Worm (Caenorhabditis elegans): ENCODE measurements around the gene srd-5.
A peak's percentile ranks its signal among the peaks of the same experiment; 100 is the strongest.

srd-5 gene

ce11 chrIV:5660239-5660638, 14.1 kb downstream of the srd-5 start, which contains the start of gene skn-1:
Gene skn-1 (minus strand): TSS chrIV:5660384.
- TF ChIP-seq lsy-12 (tag; optimal IDR thresholded peaks at IDR 0.05) = peak; percentile 14
- TF ChIP-seq nhr-12 (tag; optimal IDR thresholded peaks at IDR 0.05) = no peak

- peak; percentile 21 for TF ChIP-seq nfya-1 (tag; optimal IDR thresholded peaks at IDR 0.05; ENCODE audit: insufficient read depth)
- TF ChIP-seq jun-1 (tag; optimal IDR thresholded peaks at IDR 0.05) = peak; percentile 58
- peak; percentile 86 for TF ChIP-seq elt-2 (tag; optimal IDR thresholded peaks at IDR 0.05)
- TF ChIP-seq pha-4 (tag; optimal IDR thresholded peaks at IDR 0.05) = peak; percentile 71
- TF ChIP-seq aly-2 (tag; optimal IDR thresholded peaks at IDR 0.05) = no peak
- no peak for TF ChIP-seq eor-1 (tag; optimal IDR thresholded peaks at IDR 0.05)
- peak; percentile 95 for TF ChIP-seq pqm-1 (tag; optimal IDR thresholded peaks at IDR 0.05)
Measured at ce11 chrIV:5659461-5659860, 14.9 kb downstream of the srd-5 start.

ce11 chrIV:5658897-5659296, 15.4 kb downstream of the srd-5 start:
- TF ChIP-seq fkh-10 (GFP tag; optimal IDR thresholded peaks at IDR 0.05) (no peak), pqm-1 (tag; optimal IDR thresholded peaks at IDR 0.05) (peak; percentile 88), eor-1 (tag; optimal IDR thresholded peaks at IDR 0.05) (no peak), egl-5 (tag; optimal IDR thresholded peaks at IDR 0.05) (no peak), nhr-12 (tag; optimal IDR thresholded peaks at IDR 0.05) (no peak), elt-2 (tag; optimal IDR thresholded peaks at IDR 0.05) (peak; percentile 68), unc-62 (GFP tag; optimal IDR thresholded peaks at IDR 0.05) (no peak), nhr-11 (tag; optimal IDR thresholded peaks at IDR 0.05) (no peak)

DNA sequence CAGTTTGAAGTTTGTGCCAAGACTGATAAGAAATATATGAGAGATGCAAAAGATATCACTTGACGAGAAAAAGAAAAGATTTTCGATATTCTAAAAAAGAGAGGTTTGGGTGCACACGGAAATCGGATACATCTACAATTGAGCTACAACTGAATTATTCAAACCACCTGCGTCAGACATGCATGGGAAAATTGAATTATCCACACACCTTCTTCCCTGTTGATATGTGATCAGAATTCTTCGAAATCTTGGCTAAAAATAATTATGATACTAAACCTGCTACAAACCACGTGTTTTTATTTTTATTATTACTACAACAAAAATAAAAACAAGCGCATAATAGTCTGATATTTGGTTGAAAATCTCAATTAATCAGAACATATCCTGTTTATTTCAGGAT, 16.1 kb downstream of the srd-5 start:
- peak; percentile 52 for TF ChIP-seq elt-2 (tag; optimal IDR thresholded peaks at IDR 0.05)
- TF ChIP-seq ZK546.5 (tag; optimal IDR thresholded peaks at IDR 0.05) = no peak

DNA sequence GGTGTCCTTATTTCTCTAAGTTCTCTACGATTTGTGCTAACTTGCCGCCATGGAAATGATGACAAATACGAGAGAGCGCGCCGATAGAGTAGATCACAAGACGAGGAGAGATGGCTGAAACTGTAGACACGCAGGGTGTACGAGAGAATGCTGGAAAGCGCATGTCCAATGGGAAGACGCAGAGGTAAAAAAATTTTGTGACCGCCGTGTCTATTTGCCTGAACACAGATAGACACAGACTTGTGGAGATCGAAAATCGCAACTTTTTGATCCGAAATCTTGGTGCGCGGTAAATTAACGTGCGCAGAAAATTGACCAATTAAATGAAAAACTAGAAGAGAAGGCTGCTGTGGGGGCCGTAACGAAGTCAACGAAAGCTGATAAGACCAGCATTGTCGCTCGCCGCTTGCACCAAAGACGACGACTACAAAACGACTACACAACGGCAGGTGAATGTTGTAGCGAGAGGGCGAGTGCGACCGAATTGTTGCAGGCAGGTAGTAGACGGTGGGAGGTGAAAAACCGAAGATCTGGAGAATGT, 17.1 kb downstream of the srd-5 start:
- TF ChIP-seq sea-2 (GFP tag; optimal IDR thresholded peaks at IDR 0.05) = no peak
- no peak for TF ChIP-seq skn-1 (tag; optimal IDR thresholded peaks at IDR 0.05)
- no peak for TF ChIP-seq egl-27 (tag; optimal IDR thresholded peaks at IDR 0.05)
- no peak for TF ChIP-seq ceh-16 (tag; optimal IDR thresholded peaks at IDR 0.05)
- no peak for TF ChIP-seq nhr-67 (tag; optimal IDR thresholded peaks at IDR 0.05)
- no peak for TF ChIP-seq elt-3 (tag; optimal IDR thresholded peaks at IDR 0.05)
- TF ChIP-seq unc-39 (tag; optimal IDR thresholded peaks at IDR 0.05) = no peak
- TF ChIP-seq nhr-12 (tag; optimal IDR thresholded peaks at IDR 0.05) = no peak
- TF ChIP-seq R02D3.7 (tag; optimal IDR thresholded peaks at IDR 0.05) = peak; percentile 46
- TF ChIP-seq pha-4 (tag; optimal IDR thresholded peaks at IDR 0.05) = peak; percentile 81
- no peak for TF ChIP-seq fos-1 (tag; optimal IDR thresholded peaks at IDR 0.05)
- peak; percentile 94 for TF ChIP-seq nhr-25 (tag; optimal IDR thresholded peaks at IDR 0.05)
- TF ChIP-seq zag-1 (tag; optimal IDR thresholded peaks at IDR 0.05) = no peak
- peak; percentile 31 for TF ChIP-seq hmg-11 (tag; optimal IDR thresholded peaks at IDR 0.05)
- no peak for TF ChIP-seq ZK546.5 (tag; optimal IDR thresholded peaks at IDR 0.05)
- peak; percentile 94 for TF ChIP-seq nhr-23 (tag; optimal IDR thresholded peaks at IDR 0.05)
- TF ChIP-seq snpc-4 (tag; optimal IDR thresholded peaks at IDR 0.05) = peak; percentile 37
- no peak for TF ChIP-seq ztf-11 (tag; optimal IDR thresholded peaks at IDR 0.05)
- no peak for TF ChIP-seq nhr-76 (tag; optimal IDR thresholded peaks at IDR 0.05)
- TF ChIP-seq daf-12 (tag; optimal IDR thresholded peaks at IDR 0.05) = no peak
- TF ChIP-seq nhr-43 (tag; optimal IDR thresholded peaks at IDR 0.05; ENCODE audit: poor library complexity, severe bottlenecking) = peak; percentile 94
- TF ChIP-seq nhr-77 (tag; optimal IDR thresholded peaks at IDR 0.05) = no peak
- TF ChIP-seq mml-1 (tag; optimal IDR thresholded peaks at IDR 0.05) = no peak
- no peak for TF ChIP-seq unc-62 (GFP tag; optimal IDR thresholded peaks at IDR 0.05)
- peak; percentile 49 for TF ChIP-seq lsy-12 (tag; optimal IDR thresholded peaks at IDR 0.05)
- no peak for TF ChIP-seq ceh-82 (tag; optimal IDR thresholded peaks at IDR 0.05)
- TF ChIP-seq fkh-2 (tag; optimal IDR thresholded peaks at IDR 0.05) = no peak
- TF ChIP-seq nfya-1 (tag; optimal IDR thresholded peaks at IDR 0.05; ENCODE audit: insufficient read depth) = peak; percentile 84
- no peak for TF ChIP-seq aly-2 (tag; optimal IDR thresholded peaks at IDR 0.05)
- TF ChIP-seq pqm-1 (tag; optimal IDR thresholded peaks at IDR 0.05) = peak; percentile 23
- TF ChIP-seq nhr-11 (tag; optimal IDR thresholded peaks at IDR 0.05) = peak; percentile 67
- TF ChIP-seq jun-1 (tag; optimal IDR thresholded peaks at IDR 0.05) = peak; percentile 70
- TF ChIP-seq eor-1 (tag; optimal IDR thresholded peaks at IDR 0.05) = no peak
- no peak for TF ChIP-seq nhr-237 (tag; optimal IDR thresholded peaks at IDR 0.05)
- TF ChIP-seq elt-1 (tag; optimal IDR thresholded peaks at IDR 0.05) = no peak
- TF ChIP-seq ztf-4 (tag; optimal IDR thresholded peaks at IDR 0.05) = peak; percentile 36
- TF ChIP-seq lin-15B (tag; optimal IDR thresholded peaks at IDR 0.05) = peak; percentile 62
- TF ChIP-seq tbx-2 (tag; optimal IDR thresholded peaks at IDR 0.05) = peak; percentile 59
- no peak for TF ChIP-seq ama-1 (optimal IDR thresholded peaks at IDR 0.05)
- TF ChIP-seq mdl-1 (tag; optimal IDR thresholded peaks at IDR 0.05) = no peak
- no peak for TF ChIP-seq egl-5 (tag; optimal IDR thresholded peaks at IDR 0.05)
